Worm (Caenorhabditis elegans) whole organism, young adult: ENCODE measurements around the gene srxa-14.

Source experiments
- B0336.3 ChIP-seq: fragments of 200-800 bp; sonication (Bioruptor generic); IDR thresholded peaks from 2 replicates; pipeline ENCODE4 v1.3.6; 2022; ENCODE audit warnings: missing genetic modification characterization, missing compliant biosample characterization
- C06A6.2 ChIP-seq: fragments of 200-800 bp; sonication (Bioruptor generic); conservative IDR thresholded peaks from 2 replicates; pipeline ENCODE4 v1.3.6; 2022; ENCODE audit warnings: missing genetic modification characterization, missing compliant biosample characterization
- C17E4.6 ChIP-seq: fragments of 200-800 bp; sonication (Bioruptor generic); IDR thresholded peaks from 2 replicates; pipeline ENCODE4 v1.3.6; 2022; ENCODE audit warnings: missing genetic modification reagents, missing genetic modification characterization, missing compliant biosample characterization
- F10E7.11 ChIP-seq: sonication (generic microtip); optimal IDR thresholded peaks from 2 replicates; lab custom pipeline; 2017; ENCODE audit warnings: mild to moderate bottlenecking, missing genetic modification characterization, moderate library complexity, missing compliant biosample characterization
- F33H1.4 ChIP-seq: fragments of 200-800 bp; sonication (Bioruptor generic); IDR thresholded peaks from 2 replicates; pipeline ENCODE4 v1.3.6; 2022; ENCODE audit warnings: missing genetic modification reagents, missing genetic modification characterization, missing compliant biosample characterization
- F37B4.10 ChIP-seq: fragments of 200-800 bp; sonication (Bioruptor generic); IDR thresholded peaks from 2 replicates; pipeline ENCODE4 v1.3.6; 2022; ENCODE audit warnings: missing genetic modification characterization, missing compliant biosample characterization
- F57A8.1 ChIP-seq: fragments of 200-800 bp; sonication (Bioruptor generic); optimal IDR thresholded peaks from 2 replicates; lab custom pipeline; 2018; ENCODE audit warnings: mild to moderate bottlenecking, missing genetic modification characterization, moderate library complexity, missing compliant biosample characterization
- Y95B8A.8 ChIP-seq: fragments of 200-800 bp; sonication (Bioruptor generic); IDR thresholded peaks from 2 replicates; pipeline ENCODE4 v1.3.6; 2022; ENCODE audit warnings: missing genetic modification reagents, missing genetic modification characterization, missing compliant biosample characterization
- ZK185.1 ChIP-seq: sonication (generic microtip); optimal IDR thresholded peaks from 2 replicates; lab custom pipeline; 2016; ENCODE audit warnings: mild to moderate bottlenecking, missing genetic modification characterization, missing compliant biosample characterization; ENCODE audit not compliant: poor library complexity, severe bottlenecking
- aptf-2 ChIP-seq: fragments of 200-800 bp; sonication (Bioruptor generic); conservative IDR thresholded peaks from 2 replicates; pipeline ENCODE4 v1.3.6; 2022; ENCODE audit warnings: missing genetic modification reagents, missing genetic modification characterization, missing compliant biosample characterization
- aptf-3 ChIP-seq: fragments of 200-800 bp; sonication (Bioruptor generic); IDR thresholded peaks from 2 replicates; pipeline ENCODE4 v1.3.6; 2022; ENCODE audit warnings: missing genetic modification characterization, missing compliant biosample characterization
- atf-7 ChIP-seq: sonication (generic microtip); optimal IDR thresholded peaks from 2 replicates; lab custom pipeline; 2017; ENCODE audit warnings: mild to moderate bottlenecking, missing genetic modification characterization, missing compliant biosample characterization
- athp-1 ChIP-seq: sonication (generic microtip); optimal IDR thresholded peaks from 2 replicates; lab custom pipeline; 2017; ENCODE audit warnings: mild to moderate bottlenecking, missing genetic modification characterization, missing compliant biosample characterization
- attf-6 ChIP-seq: fragments of 200-800 bp; sonication (Bioruptor generic); IDR thresholded peaks from 2 replicates; pipeline ENCODE4 v1.3.6; 2022; ENCODE audit warnings: missing genetic modification reagents, missing genetic modification characterization, missing compliant biosample characterization
- ceh-100 ChIP-seq: fragments of 200-800 bp; sonication (Bioruptor generic); IDR thresholded peaks from 2 replicates; pipeline ENCODE4 v1.3.6; 2022; ENCODE audit warnings: missing genetic modification reagents, missing genetic modification characterization, missing compliant biosample characterization
- ceh-27 ChIP-seq: fragments of 200-800 bp; sonication (Bioruptor generic); optimal IDR thresholded peaks from 2 replicates; lab custom pipeline; 2018; ENCODE audit warnings: mild to moderate bottlenecking, missing genetic modification characterization, moderate library complexity, missing compliant biosample characterization
- dpl-1 ChIP-seq: fragments of 150-350 bp; optimal IDR thresholded peaks from 2 replicates; lab custom pipeline; 2014; ENCODE audit warnings: missing biosample characterization, missing genetic modification reagents, missing genetic modification characterization
- ekl-4 ChIP-seq: fragments of 200-800 bp; sonication (Bioruptor generic); IDR thresholded peaks from 2 replicates; pipeline ENCODE4 v1.3.6; 2022; ENCODE audit warnings: missing genetic modification reagents, missing genetic modification characterization, missing compliant biosample characterization
- gei-17 ChIP-seq: fragments of 200-800 bp; sonication (Bioruptor generic); optimal IDR thresholded peaks from 2 replicates; lab custom pipeline; 2018; ENCODE audit warnings: mild to moderate bottlenecking, missing genetic modification characterization, missing compliant biosample characterization
- hmg-20 ChIP-seq: fragments of 200-800 bp; sonication (Bioruptor generic); IDR thresholded peaks from 2 replicates; pipeline ENCODE4 v1.3.6; 2022; ENCODE audit warnings: missing genetic modification reagents, missing genetic modification characterization, missing compliant biosample characterization
- hrde-1 ChIP-seq: sonication (generic microtip); optimal IDR thresholded peaks from 2 replicates; lab custom pipeline; 2016; ENCODE audit warnings: missing genetic modification characterization, mild to moderate bottlenecking, missing compliant biosample characterization, moderate library complexity, missing genotype, missing genetic modification reagents, borderline replicate concordance
- lag-1 ChIP-seq: fragments of 200-800 bp; sonication (Bioruptor generic); IDR thresholded peaks from 2 replicates; pipeline ENCODE4 v1.3.6; 2022; ENCODE audit warnings: missing genetic modification reagents, missing genetic modification characterization, missing compliant biosample characterization
- lin-40 ChIP-seq: sonication (generic microtip); optimal IDR thresholded peaks from 2 replicates; lab custom pipeline; 2016; ENCODE audit warnings: missing genetic modification characterization, mild to moderate bottlenecking, missing compliant biosample characterization, missing genotype, missing genetic modification reagents
- lsy-27 ChIP-seq: sonication (generic microtip); optimal IDR thresholded peaks from 2 replicates; lab custom pipeline; 2017; ENCODE audit warnings: missing genetic modification characterization, mild to moderate bottlenecking, missing compliant biosample characterization, antibody characterized with exemption, missing genotype, borderline replicate concordance; ENCODE audit not compliant: insufficient read depth
- madf-6 ChIP-seq: fragments of 200-800 bp; sonication (Bioruptor generic); IDR thresholded peaks from 2 replicates; pipeline ENCODE4 v1.3.6; 2022; ENCODE audit warnings: missing genetic modification reagents, missing genetic modification characterization, missing compliant biosample characterization
- mxl-1 ChIP-seq: sonication (generic microtip); optimal IDR thresholded peaks from 2 replicates; lab custom pipeline; 2016; ENCODE audit warnings: missing genetic modification characterization, missing compliant biosample characterization
- nfya-1 ChIP-seq: sonication (generic microtip); optimal IDR thresholded peaks from 2 replicates; lab custom pipeline; 2017; ENCODE audit warnings: antibody characterized with exemption, missing compliant biosample characterization, missing genetic modification characterization, borderline replicate concordance; ENCODE audit not compliant: insufficient read depth
- nhr-179 ChIP-seq: sonication (generic microtip); optimal IDR thresholded peaks from 2 replicates; lab custom pipeline; 2016; ENCODE audit warnings: mild to moderate bottlenecking, missing genetic modification characterization, missing compliant biosample characterization
- nhr-27 ChIP-seq: fragments of 200-800 bp; sonication (Bioruptor generic); optimal IDR thresholded peaks from 2 replicates; lab custom pipeline; 2018; ENCODE audit warnings: mild to moderate bottlenecking, missing genetic modification characterization, moderate library complexity, missing compliant biosample characterization
- nhr-80 ChIP-seq: sonication (generic microtip); optimal IDR thresholded peaks from 2 replicates; lab custom pipeline; 2016; ENCODE audit warnings: missing genetic modification characterization, missing compliant biosample characterization
- pbrm-1 ChIP-seq: fragments of 200-800 bp; sonication (Bioruptor generic); IDR thresholded peaks from 2 replicates; pipeline ENCODE4 v1.3.6; 2022; ENCODE audit warnings: missing genetic modification reagents, missing genetic modification characterization, missing compliant biosample characterization
- pha-4 ChIP-seq: fragments of 150-350 bp; sonication (generic microtip); optimal IDR thresholded peaks from 2 replicates; lab custom pipeline; 2014; ENCODE audit warnings: missing biosample characterization, missing genetic modification reagents, missing genetic modification characterization
- rec-8 ChIP-seq, 2 experiments: sonication (generic microtip); optimal IDR thresholded peaks; 2 replicates each; lab custom pipeline; 2016; ENCODE audit warnings: mild to moderate bottlenecking in 2 of 2, missing genetic modification characterization in 2 of 2, missing genetic modification reagents in 2 of 2, missing genotype in 2 of 2, missing biosample characterization in 1 of 2, missing compliant biosample characterization in 1 of 2, moderate library complexity in 1 of 2
- somi-1 ChIP-seq: fragments of 200-800 bp; sonication (Bioruptor generic); optimal IDR thresholded peaks from 2 replicates; lab custom pipeline; 2018; ENCODE audit warnings: mild to moderate bottlenecking, missing genetic modification characterization, missing compliant biosample characterization
- sptf-2 ChIP-seq: fragments of 200-800 bp; sonication (Bioruptor generic); optimal IDR thresholded peaks from 2 replicates; lab custom pipeline; 2018; ENCODE audit warnings: mild to moderate bottlenecking, missing genetic modification characterization, missing compliant biosample characterization
- zfh-2 ChIP-seq: fragments of 200-800 bp; sonication (Bioruptor generic); conservative IDR thresholded peaks from 2 replicates; pipeline ENCODE4 v1.3.6; 2022; ENCODE audit warnings: missing genetic modification reagents, missing genetic modification characterization, missing compliant biosample characterization
- ztf-18 ChIP-seq: sonication (generic microtip); optimal IDR thresholded peaks from 2 replicates; lab custom pipeline; 2016; ENCODE audit warnings: missing genotype, mild to moderate bottlenecking, missing genetic modification characterization, missing compliant biosample characterization

Gene srxa-14

DNA sequence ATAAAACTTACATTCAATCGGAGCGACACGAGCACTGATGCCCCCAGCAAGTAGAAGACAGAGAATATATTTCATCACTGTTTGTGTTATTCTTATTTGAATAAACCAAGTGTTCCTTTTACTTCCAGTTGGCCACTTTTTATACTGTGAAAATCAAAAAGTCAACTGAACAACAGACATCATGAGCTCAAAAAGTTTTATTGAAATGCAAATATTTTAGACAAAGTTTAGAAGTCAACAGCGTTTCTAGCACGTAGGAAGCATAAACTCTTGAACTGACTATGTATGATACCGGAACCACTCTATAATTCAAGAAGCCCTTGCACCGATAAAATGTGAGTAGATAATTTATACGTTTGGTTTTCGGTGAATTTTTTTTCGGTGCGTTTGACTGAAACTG is 8.1 kb upstream of the srxa-14 start, which contains the start of gene F46B3.14:
TSS of gene F46B3.14 (minus strand) at position 101 of the 400 bp plus-strand sequence.
- TF ChIP-seq F10E7.11 (tag; lab: Kevin White, UChicago) (no peak), rec-8 (tag; optimal IDR thresholded peaks at IDR 0.05; lab: Kevin White, UChicago) (no peak), F37B4.10 (GFP tag; lab: Robert Waterston, UW) (no peak), F33H1.4 (GFP tag; lab: Robert Waterston, UW) (no peak), hrde-1 (tag; lab: Kevin White, UChicago) (no peak), lin-40 (tag; lab: Kevin White, UChicago) (no peak), nhr-27 (no peak), B0336.3 (GFP tag; lab: Robert Waterston, UW) (no peak), lsy-27 (no peak), ceh-27 (GFP tag; lab: Kevin White, UChicago) (no peak), pha-4 (tag; lab: Kevin White, UChicago) (no peak), nhr-179 (no peak), lag-1 (GFP tag; lab: Robert Waterston, UW) (no peak), nhr-80 (no peak), F57A8.1 (GFP tag; lab: Kevin White, UChicago) (no peak), Y95B8A.8 (no peak)

DNA sequence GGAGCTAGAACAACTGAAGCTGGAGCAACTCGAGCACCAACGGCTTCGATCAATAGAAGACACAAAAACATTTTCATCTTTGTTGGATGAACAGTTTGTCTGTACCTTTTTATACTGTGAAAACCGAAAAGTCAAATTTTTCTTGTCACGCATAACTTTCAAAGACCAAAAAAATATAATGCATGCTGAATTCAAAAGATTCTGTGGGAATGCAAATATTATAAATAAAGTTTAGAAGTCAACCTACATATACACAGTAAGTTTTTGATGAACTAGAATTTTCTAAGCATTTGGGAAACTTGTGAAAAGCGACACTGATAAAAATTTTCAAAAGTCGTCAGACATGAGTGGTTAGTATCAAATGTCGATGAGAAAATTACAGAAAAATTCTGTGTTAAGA is 5.8 kb upstream of the srxa-14 start, which contains the start of gene F46B3.15:
TSS of gene F46B3.15 (minus strand) at position 101 of the 400 bp plus-strand sequence.
- TF ChIP-seq atf-7 (tag; lab: Kevin White, UChicago), result no peak
- no peak for TF ChIP-seq hmg-20 (GFP tag; lab: Robert Waterston, UW)
- TF ChIP-seq nfya-1 (tag; lab: Kevin White, UChicago), result no peak
- no peak for TF ChIP-seq somi-1 (GFP tag; lab: Kevin White, UChicago)
- no peak for TF ChIP-seq gei-17 (GFP tag; lab: Kevin White, UChicago)
- no peak for TF ChIP-seq ztf-18 (tag; lab: Kevin White, UChicago)
- no peak for TF ChIP-seq dpl-1 (GFP tag; lab: Kevin White, UChicago)
- no peak for TF ChIP-seq pbrm-1 (GFP tag; lab: Robert Waterston, UW)
- no peak for TF ChIP-seq ceh-100 (GFP tag; lab: Robert Waterston, UW)
- TF ChIP-seq C17E4.6 (GFP tag; lab: Robert Waterston, UW), result no peak
- no peak for TF ChIP-seq aptf-2 (GFP tag; lab: Robert Waterston, UW)
- no peak for TF ChIP-seq nhr-179
- TF ChIP-seq zfh-2, result no peak
- no peak for TF ChIP-seq ceh-27 (GFP tag; lab: Kevin White, UChicago)
- TF ChIP-seq, all 124 proteins: peak for 0

DNA sequence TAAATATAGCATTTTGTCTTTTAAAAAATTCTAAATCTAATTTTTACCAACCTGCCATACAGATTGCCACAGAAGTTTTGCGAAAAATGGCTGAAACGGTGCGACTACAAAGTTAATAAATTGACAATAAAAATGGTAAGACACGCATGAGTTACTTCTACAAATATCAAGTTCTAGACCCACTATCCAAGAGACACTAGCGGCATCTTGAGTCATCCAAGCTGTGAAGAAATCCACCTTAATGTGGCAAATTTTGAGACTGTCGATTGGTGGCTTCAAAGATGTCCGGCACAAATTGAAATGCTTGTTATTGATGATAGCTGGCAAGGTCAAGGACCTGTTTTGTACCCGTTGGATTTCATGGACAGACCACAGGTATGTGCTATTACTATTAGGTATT is 5.1 kb upstream of the srxa-14 start, which contains the start of gene F46B3.16:
TSS of gene F46B3.16 (plus strand) at position 301 of the 400 bp plus-strand sequence.
- TF ChIP-seq C06A6.2 (GFP tag; lab: Robert Waterston, UW) (no peak), ekl-4 (no peak), attf-6 (no peak), sptf-2 (GFP tag; lab: Kevin White, UChicago) (no peak), madf-6 (GFP tag; lab: Robert Waterston, UW) (no peak), aptf-3 (no peak), ZK185.1 (tag; lab: Kevin White, UChicago) (no peak), athp-1 (tag; lab: Kevin White, UChicago) (no peak), mxl-1 (tag; lab: Kevin White, UChicago) (no peak)
